Worm (Caenorhabditis elegans) whole organism, L2 larva: ENCODE measurements around the gene F09F7.5.
A peak's percentile ranks its signal among the peaks of the same experiment; 100 is the strongest.

Experiments used
- C34F6.9 ChIP-seq: fragments of 150-350 bp; optimal IDR thresholded peaks from 2 replicates; lab custom pipeline; 2014; ENCODE audit warnings: missing biosample characterization, missing genetic modification characterization
- F13H6.1 ChIP-seq: sonication (generic microtip); optimal IDR thresholded peaks from 2 replicates; lab custom pipeline; 2016; ENCODE audit warnings: missing genetic modification characterization, missing compliant biosample characterization
- R02D3.7 ChIP-seq: fragments of 150-350 bp; optimal IDR thresholded peaks from 2 replicates; lab custom pipeline; 2014; ENCODE audit warnings: missing biosample characterization, missing genetic modification characterization
- ZK546.5 ChIP-seq: sonication (generic microtip); optimal IDR thresholded peaks from 2 replicates; lab custom pipeline; 2017; ENCODE audit warnings: missing biosample characterization, missing genetic modification characterization
- ama-1 ChIP-seq: fragments of 150-350 bp; optimal IDR thresholded peaks from 2 replicates; lab custom pipeline; 2018; ENCODE audit warnings: inconsistent platforms
- blmp-1 ChIP-seq: sonication (generic microtip); optimal IDR thresholded peaks from 2 replicates; lab custom pipeline; 2017; ENCODE audit warnings: missing genetic modification characterization, mild to moderate bottlenecking, missing compliant biosample characterization, antibody characterized with exemption, moderate library complexity; ENCODE audit not compliant: insufficient read depth
- ceh-16 ChIP-seq: fragments of 150-350 bp; optimal IDR thresholded peaks from 2 replicates; lab custom pipeline; 2014; ENCODE audit warnings: missing biosample characterization, missing genetic modification characterization
- ceh-82 ChIP-seq: fragments of 150-350 bp; optimal IDR thresholded peaks from 2 replicates; lab custom pipeline; 2014; ENCODE audit warnings: missing biosample characterization, missing genetic modification characterization
- crh-2 ChIP-seq: sonication (generic microtip); optimal IDR thresholded peaks from 2 replicates; lab custom pipeline; 2017; ENCODE audit warnings: missing biosample characterization, missing genetic modification characterization
- dmd-4 ChIP-seq: sonication (generic microtip); optimal IDR thresholded peaks from 2 replicates; lab custom pipeline; 2017; ENCODE audit warnings: missing biosample characterization, missing genetic modification characterization
- egl-27 ChIP-seq: sonication (generic microtip); optimal IDR thresholded peaks from 3 replicates; lab custom pipeline; 2017; ENCODE audit warnings: missing biosample characterization, missing genetic modification reagents, missing genetic modification characterization
- elt-1 ChIP-seq: fragments of 150-350 bp; optimal IDR thresholded peaks from 2 replicates; lab custom pipeline; 2014; ENCODE audit warnings: missing biosample characterization, missing genetic modification characterization
- fos-1 ChIP-seq: fragments of 150-350 bp; optimal IDR thresholded peaks from 2 replicates; lab custom pipeline; 2014; ENCODE audit warnings: missing biosample characterization, missing genetic modification characterization
- gmeb-1 ChIP-seq: fragments of 150-350 bp; optimal IDR thresholded peaks from 2 replicates; lab custom pipeline; 2014; ENCODE audit warnings: missing biosample characterization, missing genetic modification characterization
- lin-13 ChIP-seq: fragments of 150-350 bp; optimal IDR thresholded peaks from 2 replicates; lab custom pipeline; 2014; ENCODE audit warnings: missing biosample characterization, missing genetic modification reagents, missing genetic modification characterization
- lin-39 ChIP-seq: fragments of 150-350 bp; optimal IDR thresholded peaks from 2 replicates; lab custom pipeline; 2014; ENCODE audit warnings: missing biosample characterization, missing genetic modification reagents, missing genetic modification characterization
- lsy-2 ChIP-seq, 2 experiments: fragments of 150-350 bp in 1 of 2; sonication (generic microtip) in 1 of 2; optimal IDR thresholded peaks; 2 replicates each; lab custom pipeline; 2014 to 2017; ENCODE audit warnings: missing biosample characterization in 2 of 2, missing genetic modification characterization in 2 of 2
- mab-5 ChIP-seq: fragments of 150-350 bp; optimal IDR thresholded peaks from 2 replicates; lab custom pipeline; 2014; ENCODE audit warnings: missing biosample characterization, missing genetic modification characterization
- mbf-1 ChIP-seq: sonication (generic microtip); optimal IDR thresholded peaks from 2 replicates; lab custom pipeline; 2017; ENCODE audit warnings: missing biosample characterization, missing genetic modification characterization
- nhr-10 ChIP-seq: sonication (generic microtip); optimal IDR thresholded peaks from 2 replicates; lab custom pipeline; 2017; ENCODE audit warnings: missing biosample characterization, missing genetic modification characterization
- nhr-129 ChIP-seq: fragments of 150-350 bp; optimal IDR thresholded peaks from 2 replicates; lab custom pipeline; 2014; ENCODE audit warnings: missing biosample characterization, missing genetic modification characterization
- nhr-21 ChIP-seq: fragments of 150-350 bp; optimal IDR thresholded peaks from 2 replicates; lab custom pipeline; 2014; ENCODE audit warnings: missing biosample characterization, missing genetic modification characterization
- nhr-23 ChIP-seq: fragments of 150-350 bp; optimal IDR thresholded peaks from 2 replicates; lab custom pipeline; 2014; ENCODE audit warnings: missing biosample characterization, missing genetic modification reagents, missing genetic modification characterization
- nhr-25 ChIP-seq: fragments of 150-350 bp; sonication (generic microtip); optimal IDR thresholded peaks from 3 replicates; lab custom pipeline; 2014; ENCODE audit warnings: missing biosample characterization, missing genetic modification characterization
- nhr-6 ChIP-seq: fragments of 150-350 bp; optimal IDR thresholded peaks from 2 replicates; lab custom pipeline; 2014; ENCODE audit warnings: missing biosample characterization, missing genetic modification characterization
- nhr-77 ChIP-seq: fragments of 150-350 bp; optimal IDR thresholded peaks from 2 replicates; lab custom pipeline; 2014; ENCODE audit warnings: missing biosample characterization, missing genetic modification characterization
- peb-1 ChIP-seq: fragments of 150-350 bp; optimal IDR thresholded peaks from 2 replicates; lab custom pipeline; 2014; ENCODE audit warnings: missing biosample characterization, missing genetic modification characterization
- sem-4 ChIP-seq: fragments of 150-350 bp; optimal IDR thresholded peaks from 2 replicates; lab custom pipeline; 2014; ENCODE audit warnings: missing biosample characterization, missing genetic modification reagents, missing genetic modification characterization
- skn-1 ChIP-seq: sonication (generic microtip); optimal IDR thresholded peaks from 2 replicates; lab custom pipeline; 2017; ENCODE audit warnings: missing biosample characterization, missing genetic modification characterization
- sma-3 ChIP-seq: sonication (generic microtip); optimal IDR thresholded peaks from 2 replicates; lab custom pipeline; 2016; ENCODE audit warnings: missing genetic modification reagents, missing genetic modification characterization, missing compliant biosample characterization
- sma-9 ChIP-seq, 2 experiments: fragments of 150-350 bp in 1 of 2; sonication (generic microtip) in 1 of 2; optimal IDR thresholded peaks; 2 replicates each; lab custom pipeline; 2014 to 2016; ENCODE audit warnings: missing genetic modification characterization in 2 of 2, mild to moderate bottlenecking in 1 of 2, missing biosample characterization in 1 of 2, missing compliant biosample characterization in 1 of 2, missing genetic modification reagents in 1 of 2, moderate library complexity in 1 of 2
- unc-39 ChIP-seq: fragments of 150-350 bp; optimal IDR thresholded peaks from 2 replicates; lab custom pipeline; 2014; ENCODE audit warnings: missing biosample characterization, missing genetic modification characterization
- unc-55 ChIP-seq: fragments of 150-350 bp; sonication (generic microtip); optimal IDR thresholded peaks from 3 replicates; lab custom pipeline; 2014; ENCODE audit warnings: missing biosample characterization, missing genetic modification reagents, missing genetic modification characterization
- unc-62 ChIP-seq: fragments of 150-350 bp; optimal IDR thresholded peaks from 2 replicates; lab custom pipeline; 2014; ENCODE audit warnings: missing biosample characterization, missing genetic modification reagents, missing genetic modification characterization
- ztf-11 ChIP-seq: sonication (generic microtip); optimal IDR thresholded peaks from 2 replicates; lab custom pipeline; 2017; ENCODE audit warnings: missing biosample characterization, missing genetic modification characterization

Gene F09F7.5

DNA sequence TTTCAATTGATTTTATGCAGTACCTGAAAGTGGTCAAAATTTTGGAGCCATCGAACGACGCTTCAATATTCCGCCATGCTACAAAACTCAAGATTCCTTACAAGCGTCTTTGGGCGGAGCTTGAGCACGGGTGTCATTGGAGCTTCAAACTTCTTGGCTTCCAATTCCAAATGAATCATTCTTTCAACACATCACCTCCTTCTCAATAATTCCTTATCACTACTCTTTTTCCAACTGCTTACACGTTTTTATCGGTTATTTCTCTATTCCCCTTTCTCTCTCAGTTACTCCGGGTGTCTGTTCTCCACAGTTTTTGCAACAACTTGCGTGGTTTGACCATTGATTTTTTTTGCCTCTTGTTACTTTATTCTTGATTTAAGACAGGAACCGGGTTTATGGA lies at the start of gene F09F7.5:
Gene F09F7.5, plus strand, starts transcription at position 258 of the 400 bp plus-strand sequence.
- TF ChIP-seq C34F6.9 (tag; lab: Kevin White, UChicago) (no peak), fos-1 (tag; lab: Kevin White, UChicago) (peak; percentile 87), crh-2 (tag; lab: Kevin White, UChicago) (peak; percentile 27)

DNA sequence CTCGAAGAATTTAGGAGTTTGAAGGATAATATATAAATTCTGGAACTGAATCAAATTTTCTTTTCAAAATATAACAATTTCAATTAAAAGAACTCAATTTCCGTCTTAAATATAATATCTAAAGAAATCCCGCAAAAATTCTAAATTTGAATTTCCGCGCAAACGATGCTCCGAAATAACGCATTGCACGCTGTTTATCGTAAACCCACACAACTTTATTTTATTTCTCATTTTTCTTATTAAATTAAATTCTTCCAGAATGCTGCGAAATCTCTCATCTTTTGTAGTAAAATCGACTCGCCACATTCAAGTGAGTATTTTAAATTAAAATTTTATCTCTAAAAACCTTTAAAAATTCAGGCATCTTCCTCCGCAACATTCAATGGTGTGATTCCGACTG lies 47.8 kb upstream of the F09F7.5 start, which contains the start of gene R02F2.9:
Gene R02F2.9, plus strand, starts transcription at position 218 of the 400 bp plus-strand sequence.
- TF ChIP-seq ZK546.5 (tag; lab: Kevin White, UChicago) = no peak
- TF ChIP-seq sma-9 (GFP tag; optimal IDR thresholded peaks at IDR 0.05; lab: Kevin White, UChicago) = peak; percentile 32
- no peak for TF ChIP-seq sma-9 (tag; optimal IDR thresholded peaks at IDR 0.05; lab: Kevin White, UChicago)
- TF ChIP-seq ceh-16 (tag; lab: Kevin White, UChicago) = no peak
- no peak for TF ChIP-seq F13H6.1 (tag; lab: Kevin White, UChicago)
- peak; percentile 41 for TF ChIP-seq crh-2 (tag; lab: Kevin White, UChicago)
- TF ChIP-seq sma-3 (GFP tag; lab: Kevin White, UChicago) = peak; percentile 47
- no peak for TF ChIP-seq nhr-10
- peak in 1 of 2 experiments; percentile 47 for TF ChIP-seq lsy-2 (tag; optimal IDR thresholded peaks at IDR 0.05; lab: Kevin White, UChicago)
- TF ChIP-seq unc-55 (GFP tag; lab: Kevin White, UChicago) = peak; percentile 82
- no peak for TF ChIP-seq skn-1 (tag; lab: Kevin White, UChicago)
- TF ChIP-seq nhr-21 = peak; percentile 15
- TF ChIP-seq R02D3.7 (tag; lab: Kevin White, UChicago) = peak; percentile 92
- peak; percentile 95 for TF ChIP-seq gmeb-1 (tag; lab: Kevin White, UChicago)
- TF ChIP-seq fos-1 (tag; lab: Kevin White, UChicago) = peak; percentile 4
- TF ChIP-seq C34F6.9 (tag; lab: Kevin White, UChicago) = peak; percentile 70

- TF ChIP-seq ZK546.5 (tag; lab: Kevin White, UChicago) = no peak
- TF ChIP-seq blmp-1 (tag; lab: Kevin White, UChicago) = no peak
- TF ChIP-seq nhr-23 (tag; lab: Kevin White, UChicago) = no peak
- TF ChIP-seq peb-1 (tag; lab: Kevin White, UChicago) = no peak
- TF ChIP-seq elt-1 = no peak
- no peak for TF ChIP-seq unc-62
- no peak for TF ChIP-seq ceh-82
- TF ChIP-seq ztf-11 = no peak
- TF ChIP-seq fos-1 (tag; lab: Kevin White, UChicago) = no peak
- no peak for TF ChIP-seq mab-5 (tag; lab: Kevin White, UChicago)
- no peak for TF ChIP-seq R02D3.7 (tag; lab: Kevin White, UChicago)
- no peak for TF ChIP-seq sem-4
- TF ChIP-seq crh-2 (tag; lab: Kevin White, UChicago) = no peak
- no peak for TF ChIP-seq nhr-6 (tag; lab: Kevin White, UChicago)
- TF ChIP-seq nhr-25 (tag; lab: Kevin White, UChicago) = no peak
- no peak for TF ChIP-seq unc-39 (tag; lab: Kevin White, UChicago)
- no peak for TF ChIP-seq nhr-129 (tag; lab: Kevin White, UChicago)
- TF ChIP-seq egl-27 (tag; lab: Kevin White, UChicago) = no peak
- TF ChIP-seq lin-13 (GFP tag; lab: Kevin White, UChicago) = no peak
These were observed 46.8 kb upstream of the F09F7.5 start for ce11 chrIII:5499942-5500341.

DNA sequence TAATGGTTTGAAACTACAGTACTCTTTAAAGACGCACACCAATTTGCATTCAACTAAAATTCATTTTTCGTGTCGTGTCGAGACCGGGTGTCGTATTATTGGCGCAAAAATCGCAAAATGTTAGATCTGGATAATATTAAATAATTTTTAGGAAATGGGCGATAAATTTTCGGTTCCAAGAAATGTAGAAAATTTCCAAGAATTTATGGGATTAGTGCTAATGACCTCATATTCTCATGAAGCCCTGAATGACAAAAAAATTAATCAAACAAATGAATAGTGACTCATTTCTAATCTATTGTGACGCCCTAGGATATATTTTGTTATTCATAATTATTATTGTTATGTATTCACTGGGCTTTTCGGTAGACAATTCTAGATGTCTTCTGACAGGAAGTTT lies 46.1 kb upstream of the F09F7.5 start:
- TF ChIP-seq nhr-21 (peak; percentile 47), lsy-2 (tag; optimal IDR thresholded peaks at IDR 0.05; lab: Kevin White, UChicago) (peak in 1 of 2 experiments; percentile 39), lin-39 (tag; lab: Kevin White, UChicago) (no peak)
- TF ChIP-seq, all 48 proteins: peak for 2

DNA sequence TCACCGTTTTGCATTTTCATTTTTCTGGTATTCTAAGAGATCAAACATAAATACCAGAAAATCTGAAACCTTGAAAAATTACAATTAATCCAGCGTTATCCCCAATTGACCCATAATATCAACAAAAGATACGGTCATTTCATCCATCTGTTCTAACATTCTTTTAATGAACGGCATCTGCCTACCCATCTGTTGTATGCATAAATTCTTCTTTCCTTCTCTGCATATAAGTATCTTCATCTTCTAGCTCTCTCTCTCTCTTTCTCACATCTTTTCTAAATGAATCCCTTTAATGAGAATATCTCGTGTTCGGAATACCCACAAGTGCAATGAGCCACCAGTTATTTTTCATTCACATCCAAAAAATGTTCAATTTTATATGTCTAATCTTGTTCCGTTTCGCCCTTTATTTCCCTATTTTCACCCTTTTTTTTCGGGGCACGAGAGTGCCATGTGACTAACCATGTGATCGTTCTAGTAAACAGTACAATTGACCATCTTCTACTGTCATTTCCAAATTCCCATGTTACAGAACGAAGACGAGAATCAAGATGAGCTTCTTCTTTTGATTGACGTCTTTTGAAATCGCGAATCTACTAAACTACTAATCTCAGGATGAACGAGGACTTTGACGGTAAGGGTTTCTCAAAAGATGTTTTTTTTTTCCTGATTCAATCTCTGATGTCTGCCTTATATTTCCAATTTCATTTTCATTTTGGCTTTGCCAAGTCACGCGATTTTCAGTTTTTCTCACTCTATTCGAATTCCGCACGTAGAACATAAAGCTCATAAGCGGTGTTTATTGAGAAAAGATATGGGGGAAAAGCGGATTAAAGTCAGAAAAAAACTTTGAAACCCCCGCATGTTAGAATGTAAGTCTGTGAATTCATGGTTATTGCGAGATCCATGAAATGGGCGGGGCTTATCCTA lies 45.2 kb upstream of the F09F7.5 start, which contains the start of gene R02F2.1:
Gene R02F2.1, plus strand, starts transcription at position 528 of the 930 bp plus-strand sequence.
- TF ChIP-seq sma-9 (GFP tag; optimal IDR thresholded peaks at IDR 0.05; lab: Kevin White, UChicago) (peak; percentile 27), sma-9 (tag; optimal IDR thresholded peaks at IDR 0.05; lab: Kevin White, UChicago) (no peak), blmp-1 (tag; lab: Kevin White, UChicago) (no peak), C34F6.9 (tag; lab: Kevin White, UChicago) (peak; percentile 29), ama-1 (lab: Kevin White, UChicago) (peak; percentile 38), lin-39 (tag; lab: Kevin White, UChicago) (no peak), unc-55 (GFP tag; lab: Kevin White, UChicago) (peak; percentile 4), lin-13 (GFP tag; lab: Kevin White, UChicago) (no peak), gmeb-1 (tag; lab: Kevin White, UChicago) (peak; percentile 15), nhr-6 (tag; lab: Kevin White, UChicago) (peak; percentile 11), crh-2 (tag; lab: Kevin White, UChicago) (peak; percentile 62), nhr-129 (tag; lab: Kevin White, UChicago) (peak; percentile 72), dmd-4 (tag; lab: Kevin White, UChicago) (no peak), fos-1 (tag; lab: Kevin White, UChicago) (peak; percentile 12), nhr-77 (no peak), sma-3 (GFP tag; lab: Kevin White, UChicago) (peak; percentile 31), mbf-1 (tag; lab: Kevin White, UChicago) (no peak), nhr-25 (tag; lab: Kevin White, UChicago) (peak; percentile 68), unc-62 (no peak), elt-1 (no peak)
